Fruit fly (Drosophila melanogaster) whole organism, adult: ENCODE data around the gene CG13786.

Source experiments
- CG11617 ChIP-seq: fragments of 200-800 bp; sonication (Bioruptor generic); optimal IDR thresholded peaks from 2 replicates; lab custom pipeline; 2017; ENCODE audit warnings: mild to moderate bottlenecking, missing biosample characterization, missing genetic modification reagents, missing genetic modification characterization
- CG12768 ChIP-seq: fragments of 200-800 bp; sonication (Bioruptor generic); optimal IDR thresholded peaks from 2 replicates; lab custom pipeline; 2017; ENCODE audit warnings: missing biosample characterization, missing genetic modification characterization, mild to moderate bottlenecking, moderate library complexity, missing genetic modification reagents
- CG14711 ChIP-seq: fragments of 200-800 bp; sonication (Bioruptor generic); optimal IDR thresholded peaks from 2 replicates; lab custom pipeline; 2018; ENCODE audit warnings: missing biosample characterization, mild to moderate bottlenecking, missing genetic modification characterization, moderate library complexity
- CG1620 ChIP-seq: fragments of 200-800 bp; sonication (Bioruptor generic); optimal IDR thresholded peaks from 2 replicates; lab custom pipeline; 2016; ENCODE audit warnings: missing biosample characterization, missing genetic modification characterization
- CG33017 ChIP-seq: fragments of 200-800 bp; sonication (Bioruptor generic); optimal IDR thresholded peaks from 2 replicates; lab custom pipeline; 2018; ENCODE audit warnings: missing biosample characterization, mild to moderate bottlenecking, missing genetic modification characterization, moderate library complexity
- CG5204 ChIP-seq: fragments of 200-800 bp; sonication (Bioruptor generic); optimal IDR thresholded peaks from 2 replicates; lab custom pipeline; 2016; ENCODE audit warnings: missing biosample characterization, missing genetic modification characterization
- CG7045 ChIP-seq: fragments of 200-800 bp; sonication (Bioruptor generic); optimal IDR thresholded peaks from 2 replicates; lab custom pipeline; 2017; ENCODE audit warnings: missing biosample characterization, mild to moderate bottlenecking, missing genetic modification characterization
- CG7101 ChIP-seq: fragments of 200-800 bp; sonication (Bioruptor generic); optimal IDR thresholded peaks from 2 replicates; lab custom pipeline; 2018; ENCODE audit warnings: missing biosample characterization, mild to moderate bottlenecking, missing genetic modification characterization, moderate library complexity
- Clk ChIP-seq: fragments of 200-800 bp; sonication (Bioruptor generic); optimal IDR thresholded peaks from 2 replicates; lab custom pipeline; 2017; ENCODE audit warnings: missing biosample characterization, missing genetic modification characterization
- Crg-1 ChIP-seq: fragments of 200-800 bp; sonication (Bioruptor generic); optimal IDR thresholded peaks from 2 replicates; lab custom pipeline; 2016; ENCODE audit warnings: missing biosample characterization, missing genetic modification characterization
- Hr96 ChIP-seq: fragments of 200-800 bp; sonication (Bioruptor generic); optimal IDR thresholded peaks from 2 replicates; lab custom pipeline; 2016; ENCODE audit warnings: missing biosample characterization, missing genetic modification characterization
- Mnt ChIP-seq: fragments of 200-800 bp; sonication (Bioruptor generic); optimal IDR thresholded peaks from 2 replicates; lab custom pipeline; 2016; ENCODE audit warnings: missing biosample characterization, mild to moderate bottlenecking, missing genetic modification characterization
- bab1 ChIP-seq: fragments of 200-800 bp; sonication (Bioruptor generic); optimal IDR thresholded peaks from 3 replicates; lab custom pipeline; 2019; ENCODE audit warnings: missing biosample characterization, mild to moderate bottlenecking, missing genetic modification characterization, moderate library complexity
- cic ChIP-seq: fragments of 200-800 bp; sonication (Bioruptor generic); optimal IDR thresholded peaks from 2 replicates; lab custom pipeline; 2017; ENCODE audit warnings: missing biosample characterization, mild to moderate bottlenecking, missing genetic modification characterization, moderate library complexity
- cnc ChIP-seq, 2 experiments: fragments of >200 bp; optimal IDR thresholded peaks; 2 replicates each; lab custom pipeline; 2017
- kay ChIP-seq: fragments of 200-800 bp; sonication (Bioruptor generic); peaks from one replicate; lab custom pipeline; 2016; ENCODE audit warnings: missing biosample characterization, missing genetic modification characterization, borderline replicate concordance
- ovo ChIP-seq: fragments of 200-800 bp; sonication (Bioruptor generic); optimal IDR thresholded peaks from 2 replicates; lab custom pipeline; 2016; ENCODE audit warnings: missing biosample characterization, missing genetic modification characterization
- pad ChIP-seq: fragments of 200-800 bp; sonication (Bioruptor generic); optimal IDR thresholded peaks from 3 replicates; lab custom pipeline; 2017; ENCODE audit warnings: missing biosample characterization, missing genetic modification characterization, mild to moderate bottlenecking, moderate library complexity, missing genetic modification reagents
- tj ChIP-seq: fragments of 200-800 bp; sonication (Bioruptor generic); optimal IDR thresholded peaks from 3 replicates; lab custom pipeline; 2017; ENCODE audit warnings: missing biosample characterization, mild to moderate bottlenecking, missing genetic modification characterization, moderate library complexity
- toe ChIP-seq: fragments of 200-800 bp; sonication (Bioruptor generic); optimal IDR thresholded peaks from 2 replicates; lab custom pipeline; 2016; ENCODE audit warnings: missing biosample characterization, missing genetic modification characterization

CG13786 gene

DNA sequence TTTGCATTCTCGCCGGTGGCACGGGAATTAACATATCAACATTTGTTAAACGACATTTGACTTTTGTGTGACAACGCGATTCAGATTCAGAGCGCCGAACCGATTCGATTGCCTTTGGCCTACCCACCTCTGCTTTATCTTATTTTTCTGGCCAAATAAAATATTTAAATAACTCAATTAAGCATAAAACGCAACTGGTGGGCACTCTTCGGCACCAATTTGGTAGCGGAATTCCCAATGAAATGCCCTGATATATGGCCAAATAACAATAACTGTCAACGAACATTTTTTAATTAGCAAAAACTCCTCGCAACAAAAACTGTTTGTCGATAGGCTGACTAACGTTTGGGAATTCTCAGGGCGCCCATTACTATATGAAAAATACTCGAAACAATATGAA lies 31.3 kb upstream of the CG13786 start:
- TF ChIP-seq Clk (GFP tag; lab: Kevin White, UChicago), result no peak
- TF ChIP-seq pad, result no peak
- TF ChIP-seq Hr96 (GFP tag; lab: Kevin White, UChicago), result no peak
- TF ChIP-seq ovo (GFP tag; lab: Kevin White, UChicago), result no peak
- no peak for TF ChIP-seq cic (GFP tag; lab: Kevin White, UChicago)
- no peak for TF ChIP-seq CG11617 (GFP tag; lab: Kevin White, UChicago)
- TF ChIP-seq Crg-1 (GFP tag; lab: Kevin White, UChicago), result no peak
- TF ChIP-seq CG14711 (tag; lab: Kevin White, UChicago), result no peak
- TF ChIP-seq CG1620, result no peak
- TF ChIP-seq kay (GFP tag; lab: Kevin White, UChicago), result no peak

DNA sequence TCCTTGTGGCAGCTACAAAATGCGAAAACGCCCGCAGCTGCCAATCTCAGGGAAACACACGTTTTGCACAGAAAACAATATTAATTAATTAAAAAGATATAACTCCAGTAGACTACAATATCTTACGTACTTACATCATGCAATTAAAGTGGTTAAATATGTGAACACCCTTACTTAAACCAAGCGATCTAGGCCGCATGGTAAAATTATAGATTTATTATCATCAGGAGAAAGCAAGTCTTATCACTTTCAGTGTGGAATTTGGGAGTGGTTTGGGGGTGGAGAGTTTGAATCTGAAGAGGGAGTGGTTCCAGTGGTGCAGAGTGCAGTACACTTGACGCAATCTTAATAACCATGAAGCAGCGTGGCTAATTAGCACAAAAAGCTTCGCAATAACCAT lies 29.3 kb upstream of the CG13786 start:
- TF ChIP-seq tj (GFP tag; lab: Kevin White, UChicago) (no peak), Crg-1 (GFP tag; lab: Kevin White, UChicago) (no peak), cnc (optimal IDR thresholded peaks at IDR 0.05; lab: Kevin White, UChicago) (no peak), CG33017 (no peak), CG14711 (tag; lab: Kevin White, UChicago) (no peak), cic (GFP tag; lab: Kevin White, UChicago) (no peak), CG7101 (no peak), Mnt (GFP tag; lab: Kevin White, UChicago) (no peak), bab1 (GFP tag; lab: Kevin White, UChicago) (no peak), Clk (GFP tag; lab: Kevin White, UChicago) (no peak), CG7045 (GFP tag; lab: Kevin White, UChicago) (no peak), toe (GFP tag; lab: Kevin White, UChicago) (no peak), pad (no peak), CG11617 (GFP tag; lab: Kevin White, UChicago) (no peak), ovo (GFP tag; lab: Kevin White, UChicago) (no peak), CG5204 (GFP tag; lab: Kevin White, UChicago) (no peak), kay (GFP tag; lab: Kevin White, UChicago) (no peak), CG12768 (no peak), CG1620 (no peak)

DNA sequence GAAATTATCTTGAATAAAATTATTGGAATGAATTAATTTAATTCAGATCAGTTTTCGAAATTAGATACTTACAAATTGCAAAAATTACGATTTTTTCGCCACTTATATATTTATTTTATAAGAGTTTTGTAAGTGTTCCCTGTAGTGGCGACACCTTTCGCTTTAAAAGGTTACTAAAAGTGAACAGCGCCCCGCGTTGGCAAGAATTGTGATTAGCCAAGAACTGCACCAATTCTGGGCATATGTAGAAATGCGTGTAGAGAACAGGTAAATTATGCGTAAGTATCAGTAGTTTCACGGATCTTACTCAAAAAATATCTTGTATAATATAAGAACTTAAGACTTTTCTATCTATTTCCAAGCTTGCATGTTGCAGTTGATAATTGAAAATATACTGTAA lies 28.6 kb upstream of the CG13786 start:
- peak; percentile 37 for TF ChIP-seq toe (GFP tag; lab: Kevin White, UChicago)
- TF ChIP-seq CG5204 (GFP tag; lab: Kevin White, UChicago), result peak; percentile 4
- no peak for TF ChIP-seq ovo (GFP tag; lab: Kevin White, UChicago)
- TF ChIP-seq bab1 (GFP tag; lab: Kevin White, UChicago), result peak; percentile 43
- peak; percentile 10 for TF ChIP-seq Hr96 (GFP tag; lab: Kevin White, UChicago)
- peak; percentile 25 for TF ChIP-seq CG1620
- no peak for TF ChIP-seq kay (GFP tag; lab: Kevin White, UChicago)

DNA sequence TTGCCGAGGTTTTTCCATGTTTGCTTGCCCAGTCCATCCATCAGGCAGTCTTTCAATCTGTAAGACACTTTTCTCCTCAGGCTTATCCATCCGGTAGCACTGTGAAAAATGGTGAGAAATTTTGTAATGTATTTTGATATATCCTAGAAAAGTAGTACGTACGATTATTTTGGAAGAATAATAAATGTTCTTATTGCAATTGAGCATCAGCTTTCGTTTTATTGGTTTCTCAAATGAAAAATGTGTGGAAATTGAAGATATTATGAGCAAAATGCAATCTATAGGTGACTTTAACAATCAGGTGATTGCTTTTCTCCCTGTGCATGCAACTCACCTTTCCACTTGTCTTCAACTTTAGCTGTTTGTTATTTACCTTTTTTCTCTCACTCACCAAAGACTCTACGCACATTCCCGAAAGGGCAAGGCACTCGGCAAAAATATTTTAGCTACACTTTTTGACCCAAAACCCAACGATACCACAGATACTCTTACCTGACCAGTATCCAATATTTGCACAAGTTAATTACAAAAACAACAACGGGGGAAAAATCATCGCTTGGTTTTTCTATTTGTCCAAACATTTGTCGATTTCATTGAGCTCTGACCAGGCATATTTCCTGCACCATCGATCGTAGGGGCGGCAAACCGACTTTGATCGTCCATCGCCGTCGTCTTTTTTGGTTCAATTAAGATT lies 24.9 kb upstream of the CG13786 start:
- TF ChIP-seq CG33017, result no peak
- TF ChIP-seq toe (GFP tag; lab: Kevin White, UChicago), result no peak
- TF ChIP-seq CG1620, result no peak
- TF ChIP-seq cic (GFP tag; lab: Kevin White, UChicago), result no peak
- TF ChIP-seq Hr96 (GFP tag; lab: Kevin White, UChicago), result no peak
- no peak for TF ChIP-seq CG14711 (tag; lab: Kevin White, UChicago)
- TF ChIP-seq pad, result no peak
- TF ChIP-seq bab1 (GFP tag; lab: Kevin White, UChicago), result no peak
- TF ChIP-seq CG5204 (GFP tag; lab: Kevin White, UChicago), result no peak
- no peak for TF ChIP-seq CG12768
- no peak for TF ChIP-seq Mnt (GFP tag; lab: Kevin White, UChicago)
- TF ChIP-seq ovo (GFP tag; lab: Kevin White, UChicago), result no peak
- TF ChIP-seq CG7045 (GFP tag; lab: Kevin White, UChicago), result no peak

DNA sequence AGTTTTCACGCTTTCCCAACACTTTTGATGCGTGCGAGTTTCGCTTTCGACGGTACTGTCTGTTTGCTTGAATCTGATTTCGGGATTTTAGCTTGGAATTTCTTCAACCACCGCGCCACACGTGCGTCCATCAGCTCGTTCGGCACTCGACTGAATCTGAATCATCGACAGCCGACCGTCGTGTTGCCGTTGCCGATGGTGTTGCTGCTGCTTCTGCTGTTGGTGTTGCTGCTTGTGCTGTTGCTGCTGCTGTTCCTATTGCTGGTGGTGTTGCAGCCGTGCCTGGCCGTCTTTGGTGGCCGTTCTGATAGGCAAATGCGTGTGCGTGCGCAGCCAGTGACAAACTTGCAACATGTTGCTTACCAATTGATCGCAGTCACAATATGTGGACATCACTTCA lies 24.2 kb upstream of the CG13786 start, which contains the start of gene Wnt4:
Gene Wnt4 (minus strand): TSS at position 155 of the 400 bp plus-strand sequence.
- TF ChIP-seq bab1 (GFP tag; lab: Kevin White, UChicago) (no peak), CG33017 (no peak), CG11617 (GFP tag; lab: Kevin White, UChicago) (no peak), cic (GFP tag; lab: Kevin White, UChicago) (no peak), CG5204 (GFP tag; lab: Kevin White, UChicago) (no peak), CG14711 (tag; lab: Kevin White, UChicago) (no peak), cnc (optimal IDR thresholded peaks at IDR 0.05; lab: Kevin White, UChicago) (no peak), CG7101 (no peak), CG1620 (no peak), kay (GFP tag; lab: Kevin White, UChicago) (no peak), CG7045 (GFP tag; lab: Kevin White, UChicago) (no peak)

DNA sequence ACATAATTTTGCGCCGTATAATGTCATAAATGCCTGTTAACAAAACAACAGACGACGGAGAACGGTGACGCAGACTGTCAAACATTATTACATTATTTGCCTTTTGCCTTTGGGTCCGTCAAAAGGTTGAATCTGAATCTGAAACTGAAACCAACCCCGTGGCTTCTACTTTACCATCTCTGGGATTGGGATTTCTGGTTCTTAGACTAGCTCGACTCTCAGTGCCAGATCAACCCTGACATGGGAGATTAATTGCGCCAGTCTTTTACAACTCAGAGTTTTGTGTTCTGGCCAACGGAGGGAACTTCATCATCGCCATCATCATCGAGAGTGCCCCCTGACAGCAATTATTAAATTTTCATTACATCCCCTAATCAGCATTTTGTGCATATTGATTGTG lies 19.7 kb upstream of the CG13786 start:
- TF ChIP-seq pad (no peak), CG5204 (GFP tag; lab: Kevin White, UChicago) (no peak), Mnt (GFP tag; lab: Kevin White, UChicago) (no peak), CG7101 (no peak), toe (GFP tag; lab: Kevin White, UChicago) (no peak), Hr96 (GFP tag; lab: Kevin White, UChicago) (no peak), cic (GFP tag; lab: Kevin White, UChicago) (no peak)
